Fruit fly (Drosophila melanogaster) whole organism, embryonic: Measurements from ENCODE around the gene CG14971.

ENCODE experiments used
- Atf3 ChIP-seq: fragments of 200-800 bp; sonication (Bioruptor generic); optimal IDR thresholded peaks from 3 replicates; lab custom pipeline; 2016; ENCODE audit warnings: missing biosample characterization, missing genetic modification characterization
- B-H1 ChIP-seq: fragments of 200-800 bp; sonication (Bioruptor generic); IDR thresholded peaks from 3 replicates; pipeline ENCODE4 v1.3.6; 2022; ENCODE audit warnings: missing biosample characterization, missing genetic modification characterization
- CG10565 ChIP-seq: fragments of 200-800 bp; sonication (Bioruptor generic); optimal IDR thresholded peaks from 3 replicates; lab custom pipeline; 2016; ENCODE audit warnings: missing biosample characterization, mild to moderate bottlenecking, missing genetic modification characterization
- CG11085 ChIP-seq: fragments of 200-800 bp; sonication (Bioruptor generic); IDR thresholded peaks from 2 replicates; pipeline ENCODE4 v1.3.6; 2022; ENCODE audit warnings: missing biosample characterization, missing genetic modification characterization
- CG12155 ChIP-seq: fragments of 200-800 bp; sonication (Bioruptor generic); optimal IDR thresholded peaks from 3 replicates; lab custom pipeline; 2016; ENCODE audit warnings: missing biosample characterization, missing genetic modification characterization
- CG12236 ChIP-seq: fragments of 200-800 bp; sonication (Bioruptor generic); optimal IDR thresholded peaks from 2 replicates; lab custom pipeline; 2016; ENCODE audit warnings: missing biosample characterization, missing genetic modification characterization
- CG1233 ChIP-seq: fragments of 200-800 bp; sonication (Bioruptor generic); optimal IDR thresholded peaks from 4 replicates; lab custom pipeline; 2018; ENCODE audit warnings: missing biosample characterization, mild to moderate bottlenecking, missing genetic modification characterization
- CG12744 ChIP-seq: fragments of 200-800 bp; sonication (Bioruptor generic); optimal IDR thresholded peaks from 2 replicates; lab custom pipeline; 2016; ENCODE audit warnings: missing biosample characterization, missing genetic modification characterization
- CG13287 ChIP-seq: fragments of 200-800 bp; sonication (Bioruptor generic); IDR thresholded peaks from 2 replicates; pipeline ENCODE4 v1.3.6; 2022; ENCODE audit warnings: missing biosample characterization, missing genetic modification characterization; ENCODE audit not compliant: partially characterized antibody
- CG14667 ChIP-seq: fragments of 200-800 bp; sonication (Bioruptor generic); IDR thresholded peaks from 2 replicates; pipeline ENCODE4 v1.3.6; 2022; ENCODE audit warnings: missing biosample characterization, missing genetic modification characterization
- CG14860 ChIP-seq: fragments of 200-800 bp; sonication (Bioruptor generic); IDR thresholded peaks from 3 replicates; pipeline ENCODE4 v1.3.6; 2022; ENCODE audit warnings: missing biosample characterization, missing genetic modification characterization; ENCODE audit not compliant: partially characterized antibody
- CG17186 ChIP-seq: fragments of 200-800 bp; sonication (Bioruptor generic); optimal IDR thresholded peaks from 3 replicates; lab custom pipeline; 2017; ENCODE audit warnings: missing biosample characterization, missing genetic modification reagents, missing genetic modification characterization
- CG1832 ChIP-seq: fragments of 200-800 bp; sonication (Bioruptor generic); optimal IDR thresholded peaks from 2 replicates; lab custom pipeline; 2017; ENCODE audit warnings: missing biosample characterization, mild to moderate bottlenecking, missing genetic modification characterization, inconsistent platforms
- CG2678 ChIP-seq: fragments of 200-800 bp; sonication (Bioruptor generic); optimal IDR thresholded peaks from 3 replicates; lab custom pipeline; 2019; ENCODE audit warnings: missing biosample characterization, mild to moderate bottlenecking, missing genetic modification characterization, moderate library complexity
- CG31388 ChIP-seq: fragments of 200-800 bp; sonication (Bioruptor generic); optimal IDR thresholded peaks from 2 replicates; lab custom pipeline; 2016; ENCODE audit warnings: missing biosample characterization, missing genetic modification characterization
- CG4360 ChIP-seq: fragments of 200-800 bp; sonication (Bioruptor generic); IDR thresholded peaks from 2 replicates; pipeline ENCODE4 v1.3.6; 2022; ENCODE audit warnings: missing biosample characterization, missing genetic modification characterization
- CG43689 ChIP-seq: fragments of 200-800 bp; sonication (Bioruptor generic); IDR thresholded peaks from 2 replicates; pipeline ENCODE4 v1.3.6; 2022; ENCODE audit warnings: missing biosample characterization, missing genetic modification characterization
- CG6683 ChIP-seq: fragments of 200-800 bp; sonication (Bioruptor generic); optimal IDR thresholded peaks from 2 replicates; lab custom pipeline; 2017; ENCODE audit warnings: missing biosample characterization, mild to moderate bottlenecking, missing genetic modification characterization, missing genetic modification reagents
- CG6689 ChIP-seq: fragments of 200-800 bp; sonication (Bioruptor generic); IDR thresholded peaks from 2 replicates; pipeline ENCODE4 v1.3.6; 2022; ENCODE audit warnings: missing biosample characterization, missing genetic modification characterization
- CG6813 ChIP-seq: fragments of 200-800 bp; sonication (Bioruptor generic); optimal IDR thresholded peaks from 2 replicates; lab custom pipeline; 2017; ENCODE audit warnings: missing biosample characterization, missing genetic modification characterization, mild to moderate bottlenecking, moderate library complexity, missing genetic modification reagents
- CG8924 ChIP-seq: fragments of 200-800 bp; optimal IDR thresholded peaks from 3 replicates; lab custom pipeline; 2019; ENCODE audit warnings: missing biosample characterization, mild to moderate bottlenecking, missing genetic modification characterization, moderate library complexity
- CG9727 ChIP-seq: fragments of 200-800 bp; sonication (Bioruptor generic); optimal IDR thresholded peaks from 3 replicates; lab custom pipeline; 2017; ENCODE audit warnings: missing biosample characterization, mild to moderate bottlenecking, missing genetic modification characterization
- D ChIP-seq, 2 experiments: fragments of 200-800 bp in 1 of 2; fragments of >200 bp in 1 of 2; sonication (Bioruptor generic) in 1 of 2; optimal IDR thresholded peaks; 2 replicates in 1 of 2; 3 replicates in 1 of 2; lab custom pipeline; 2017; ENCODE audit warnings: mild to moderate bottlenecking in 1 of 2, missing biosample characterization in 1 of 2, missing genetic modification characterization in 1 of 2, missing genetic modification reagents in 1 of 2
- D19A ChIP-seq: fragments of 200-800 bp; optimal IDR thresholded peaks from 3 replicates; lab custom pipeline; 2019; ENCODE audit warnings: missing biosample characterization, mild to moderate bottlenecking, missing genetic modification characterization, moderate library complexity
- Dad ChIP-seq: fragments of 200-800 bp; sonication (Bioruptor generic); optimal IDR thresholded peaks from 3 replicates; lab custom pipeline; 2016; ENCODE audit warnings: missing biosample characterization, missing genetic modification characterization
- Dbx ChIP-seq: fragments of 200-800 bp; sonication (Bioruptor generic); IDR thresholded peaks from 3 replicates; pipeline ENCODE4 v1.3.6; 2022; ENCODE audit warnings: missing biosample characterization, missing genetic modification characterization
- Deaf1 ChIP-seq: fragments of 200-800 bp; optimal IDR thresholded peaks from 3 replicates; lab custom pipeline; 2019; ENCODE audit warnings: missing biosample characterization, mild to moderate bottlenecking, missing genetic modification characterization, moderate library complexity
- Doc3 ChIP-seq: fragments of 200-800 bp; sonication (Bioruptor generic); IDR thresholded peaks from 3 replicates; pipeline ENCODE4 v1.3.6; 2022; ENCODE audit warnings: missing biosample characterization, missing genetic modification characterization; ENCODE audit not compliant: partially characterized antibody
- Hr51 ChIP-seq, 2 experiments: fragments of 200-800 bp; sonication (Bioruptor generic); optimal IDR thresholded peaks; 2 replicates in 1 of 2; 3 replicates in 1 of 2; lab custom pipeline; 2016 to 2018; ENCODE audit warnings: missing biosample characterization in 2 of 2, missing genetic modification characterization in 2 of 2, mild to moderate bottlenecking in 1 of 2, moderate library complexity in 1 of 2
- Jarid2 ChIP-seq: fragments of 200-800 bp; sonication (Bioruptor generic); optimal IDR thresholded peaks from 3 replicates; lab custom pipeline; 2017; ENCODE audit warnings: mild to moderate bottlenecking, missing biosample characterization, missing genetic modification reagents, missing genetic modification characterization
- Rfx ChIP-seq: fragments of 200-800 bp; sonication (Bioruptor generic); IDR thresholded peaks from 2 replicates; pipeline ENCODE4 v1.3.6; 2022; ENCODE audit warnings: missing biosample characterization, missing genetic modification characterization
- Six4 ChIP-seq: fragments of 200-800 bp; sonication (Bioruptor generic); optimal IDR thresholded peaks from 2 replicates; lab custom pipeline; 2016; ENCODE audit warnings: missing biosample characterization, missing genetic modification characterization
- Stat92E ChIP-seq, 3 experiments: fragments of >200 bp in 2 of 3; fragments of 200-800 bp in 1 of 3; sonication (Bioruptor generic) in 1 of 3; optimal IDR thresholded peaks; 2 replicates each; lab custom pipeline; 2017 to 2019; ENCODE audit warnings: missing biosample characterization in 3 of 3, missing genetic modification characterization in 3 of 3, mild to moderate bottlenecking in 1 of 3, moderate library complexity in 1 of 3
- chn ChIP-seq: fragments of 200-800 bp; sonication (Bioruptor generic); optimal IDR thresholded peaks from 2 replicates; lab custom pipeline; 2016; ENCODE audit warnings: missing biosample characterization, missing genetic modification characterization
- croc ChIP-seq: fragments of 200-800 bp; sonication (Bioruptor generic); conservative IDR thresholded peaks from 3 replicates; pipeline ENCODE4 v1.3.6; 2022; ENCODE audit warnings: missing biosample characterization, missing genetic modification characterization
- dpn ChIP-seq, 2 experiments: fragments of 200-800 bp; sonication (Bioruptor generic); optimal IDR thresholded peaks; 3 replicates each; lab custom pipeline; 2016; ENCODE audit warnings: missing biosample characterization in 2 of 2, missing genetic modification characterization in 2 of 2
- grau ChIP-seq: fragments of 200-800 bp; optimal IDR thresholded peaks from 3 replicates; lab custom pipeline; 2019; ENCODE audit warnings: missing biosample characterization, mild to moderate bottlenecking, missing genetic modification characterization, moderate library complexity
- kay ChIP-seq: fragments of 200-800 bp; sonication (Bioruptor generic); optimal IDR thresholded peaks from 2 replicates; lab custom pipeline; 2016; ENCODE audit warnings: missing biosample characterization, missing genetic modification characterization
- klu ChIP-seq: fragments of 200-800 bp; sonication (Bioruptor generic); IDR thresholded peaks from 2 replicates; pipeline ENCODE4 v1.3.6; 2022; ENCODE audit warnings: missing biosample characterization, missing genetic modification characterization
- lov ChIP-seq, 2 experiments: fragments of 200-800 bp in 1 of 2; fragments of >200 bp in 1 of 2; sonication (Bioruptor generic) in 1 of 2; IDR thresholded peaks in 1 of 2; optimal IDR thresholded peaks in 1 of 2; 2 replicates in 1 of 2; 3 replicates in 1 of 2; pipeline versions ENCODE4 v1.3.6 to Lab custom; 2017 to 2022; ENCODE audit warnings: missing biosample characterization in 1 of 2, missing genetic modification characterization in 1 of 2
- pb ChIP-seq: fragments of 200-800 bp; sonication (Bioruptor generic); optimal IDR thresholded peaks from 3 replicates; lab custom pipeline; 2016; ENCODE audit warnings: missing biosample characterization, missing genetic modification characterization
- pum ChIP-seq: fragments of 200-800 bp; sonication (Bioruptor generic); optimal IDR thresholded peaks from 2 replicates; lab custom pipeline; 2016; ENCODE audit warnings: missing biosample characterization, missing genetic modification characterization
- sim ChIP-seq: fragments of 200-800 bp; sonication (Bioruptor generic); IDR thresholded peaks from 2 replicates; pipeline ENCODE4 v1.3.6; 2022; ENCODE audit warnings: missing biosample characterization, missing genetic modification characterization
- slou ChIP-seq: fragments of 200-800 bp; sonication (Bioruptor generic); optimal IDR thresholded peaks from 3 replicates; lab custom pipeline; 2016; ENCODE audit warnings: missing biosample characterization, missing genetic modification characterization
- sug ChIP-seq: fragments of 200-800 bp; optimal IDR thresholded peaks from 2 replicates; lab custom pipeline; 2019; ENCODE audit warnings: missing biosample characterization, mild to moderate bottlenecking, missing genetic modification characterization, moderate library complexity
- tgo ChIP-seq: fragments of 200-800 bp; sonication (Bioruptor generic); IDR thresholded peaks from 3 replicates; pipeline ENCODE4 v1.3.6; 2022; ENCODE audit warnings: missing biosample characterization, missing genetic modification characterization
- unpg ChIP-seq: fragments of 200-800 bp; sonication (Bioruptor generic); optimal IDR thresholded peaks from 3 replicates; lab custom pipeline; 2018; ENCODE audit warnings: missing biosample characterization, mild to moderate bottlenecking, missing genetic modification characterization, moderate library complexity
- wdn ChIP-seq: fragments of 200-800 bp; sonication (Bioruptor generic); IDR thresholded peaks from 2 replicates; pipeline ENCODE4 v1.3.6; 2022; ENCODE audit warnings: missing biosample characterization, missing genetic modification characterization
- zf30C ChIP-seq: fragments of 200-800 bp; sonication (Bioruptor generic); optimal IDR thresholded peaks from 3 replicates; lab custom pipeline; 2018; ENCODE audit warnings: missing biosample characterization, mild to moderate bottlenecking, missing genetic modification characterization

The CG14971 gene

DNA sequence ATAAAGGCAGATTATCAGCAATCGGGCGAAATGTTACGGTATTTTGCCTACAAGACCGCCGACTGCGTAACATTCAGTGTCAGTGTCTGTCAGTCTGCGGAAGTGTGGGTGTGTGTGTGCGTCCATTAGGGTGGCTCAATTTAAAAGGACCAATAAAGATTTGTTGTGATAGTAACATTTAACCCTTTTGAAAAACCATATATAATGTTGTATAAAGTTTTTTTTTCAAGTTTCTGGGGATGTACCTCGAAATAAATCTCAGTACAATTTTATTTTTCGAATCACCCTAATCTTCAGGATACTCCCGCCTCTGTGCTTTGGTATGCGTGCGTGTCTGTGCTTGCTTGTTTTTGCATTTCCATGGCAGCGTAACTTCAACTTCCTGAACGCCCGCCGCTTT lies 1.7 kb upstream of the CG14971 start (continued):
- TF ChIP-seq sug (tag; lab: Kevin White, UChicago) (peak; percentile 73), CG12744 (GFP tag; lab: Kevin White, UChicago) (no peak), CG1832 (GFP tag; lab: Kevin White, UChicago) (no peak), Doc3 (GFP tag; lab: Robert Waterston, UW) (no peak), klu (GFP tag; lab: Robert Waterston, UW) (peak; percentile 38; the same call in 1 of the 2 replicates), zf30C (GFP tag; lab: Kevin White, UChicago) (no peak), CG4360 (GFP tag; lab: Robert Waterston, UW) (no peak), kay (no peak), Jarid2 (peak; percentile 19), lov (optimal IDR thresholded peaks at IDR 0.05; lab: Kevin White, UChicago) (no peak), lov (GFP tag; IDR thresholded peaks at IDR 0.05; lab: Robert Waterston, UW) (peak; percentile 68; the same call in 1 of the 3 replicates), CG17186 (no peak), CG6689 (GFP tag; lab: Robert Waterston, UW) (peak; percentile 48), Deaf1 (tag; lab: Kevin White, UChicago) (peak; percentile 28), CG1233 (GFP tag; lab: Kevin White, UChicago) (peak; percentile 45), CG11085 (GFP tag; lab: Robert Waterston, UW) (0 out of 2 replicates have a peak, but pooled peaks have one; percentile 41), CG2678 (tag; lab: Kevin White, UChicago) (peak; percentile 88), Stat92E (GFP tag; optimal IDR thresholded peaks at IDR 0.05; lab: Kevin White, UChicago) (no peak), CG12236 (no peak), grau (tag; lab: Kevin White, UChicago) (peak; percentile 76), tgo (GFP tag; lab: Robert Waterston, UW) (peak; percentile 25; the same call in 1 of the 3 replicates), pum (no peak), Rfx (GFP tag; lab: Robert Waterston, UW) (peak; percentile 86), D19A (peak; percentile 52), CG9727 (GFP tag; lab: Kevin White, UChicago) (peak; percentile 69), sim (GFP tag; lab: Robert Waterston, UW) (no peak), Hr51 (GFP tag; optimal IDR thresholded peaks at IDR 0.05; lab: Kevin White, UChicago) (peak; percentile 55 to 80), wdn (GFP tag; lab: Robert Waterston, UW) (peak; percentile 85), CG31388 (GFP tag; lab: Kevin White, UChicago) (no peak), D (optimal IDR thresholded peaks at IDR 0.05; lab: Kevin White, UChicago) (no peak), D (GFP tag; optimal IDR thresholded peaks at IDR 0.05; lab: Kevin White, UChicago) (peak; percentile 41), CG10565 (GFP tag; lab: Kevin White, UChicago) (no peak), pb (GFP tag; lab: Kevin White, UChicago) (peak; percentile 42), Dbx (peak; percentile 66; the same call in 2 of the 3 replicates), Six4 (no peak), CG14667 (GFP tag; lab: Robert Waterston, UW) (no peak), CG14860 (GFP tag; lab: Robert Waterston, UW) (no peak), CG13287 (GFP tag; lab: Robert Waterston, UW) (no peak), Atf3 (GFP tag; lab: Kevin White, UChicago) (no peak), CG43689 (GFP tag; lab: Robert Waterston, UW) (peak; percentile 47; the same call in 1 of the 2 replicates), croc (GFP tag; lab: Robert Waterston, UW) (no peak), CG6683 (GFP tag; lab: Kevin White, UChicago) (peak; percentile 82), B-H1 (GFP tag; lab: Robert Waterston, UW) (peak; percentile 67), dpn (GFP tag; optimal IDR thresholded peaks at IDR 0.05; lab: Kevin White, UChicago) (peak; percentile 61 to 64), unpg (GFP tag; lab: Kevin White, UChicago) (peak; percentile 81), chn (GFP tag; lab: Kevin White, UChicago) (peak; percentile 26), CG6813 (GFP tag; lab: Kevin White, UChicago) (peak; percentile 85), CG12155 (GFP tag; lab: Kevin White, UChicago) (peak; percentile 43), Dad (GFP tag; lab: Kevin White, UChicago) (peak; percentile 44), slou (GFP tag; lab: Kevin White, UChicago) (no peak), CG8924 (tag; lab: Kevin White, UChicago) (peak; percentile 77)
